Worm (Caenorhabditis elegans): ENCODE results near the gene prx-1.

The prx-1 gene

DNA sequence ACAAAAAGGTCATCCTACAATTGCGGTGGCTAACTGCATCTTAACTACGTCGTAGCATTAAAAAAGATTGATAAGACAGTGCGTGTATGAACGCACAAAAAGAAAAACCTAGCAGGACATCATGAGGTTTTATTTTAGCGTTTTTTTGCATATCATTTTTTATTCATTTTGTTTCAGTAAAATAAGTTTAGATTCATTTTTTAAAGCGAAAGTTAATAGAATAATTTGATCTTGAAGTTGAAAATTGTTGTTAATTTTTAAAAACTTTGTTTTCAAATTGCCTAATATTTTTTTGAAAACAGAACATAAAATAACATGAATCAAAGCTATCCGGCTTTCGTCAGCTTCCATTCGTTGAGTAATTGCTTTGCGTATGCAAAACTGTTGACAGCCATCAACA is at the start of gene prx-1:
Gene prx-1, plus strand, starts transcription at position 301 of the 400 bp plus-strand sequence.
- no peak for TF ChIP-seq snpc-4 (tag; optimal IDR thresholded peaks at IDR 0.05)
- TF ChIP-seq flh-1 (GFP tag; optimal IDR thresholded peaks at IDR 0.05): no peak
- TF ChIP-seq nhr-28 (tag; optimal IDR thresholded peaks at IDR 0.05): no peak
- no peak for TF ChIP-seq mep-1 (tag; optimal IDR thresholded peaks at IDR 0.05)
- no peak for TF ChIP-seq mab-5 (tag; optimal IDR thresholded peaks at IDR 0.05)
- TF ChIP-seq unc-120 (tag; optimal IDR thresholded peaks at IDR 0.05; ENCODE audit: poor library complexity, severe bottlenecking): no peak
- no peak for TF ChIP-seq drap-1 (GFP tag; optimal IDR thresholded peaks at IDR 0.05)
- no peak for TF ChIP-seq nhr-2 (tag; optimal IDR thresholded peaks at IDR 0.05)

DNA sequence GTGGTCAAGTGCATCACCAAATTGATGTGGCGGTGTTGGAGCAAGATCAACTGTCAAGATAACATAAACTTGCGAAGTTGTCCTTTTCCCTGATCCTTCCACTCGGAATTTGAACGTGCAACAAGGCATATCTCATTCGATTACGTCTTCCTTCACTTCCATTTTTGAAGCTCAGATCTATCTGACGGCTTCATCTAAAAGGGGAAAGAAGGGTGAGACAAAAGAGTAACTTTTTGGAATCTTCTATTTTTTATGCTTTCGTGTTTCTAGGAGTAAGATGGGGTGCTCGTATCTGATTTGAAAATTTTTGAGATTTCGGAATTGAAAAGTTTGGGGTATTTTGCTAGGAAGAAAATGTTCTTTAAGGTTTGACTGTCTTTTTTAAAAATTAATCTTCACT is 46.6 kb upstream of the prx-1 start:
- TF ChIP-seq ztf-11 (tag; optimal IDR thresholded peaks at IDR 0.05): no peak
- no peak for TF ChIP-seq blmp-1 (tag; optimal IDR thresholded peaks at IDR 0.05)
- no peak for TF ChIP-seq mls-2 (tag; optimal IDR thresholded peaks at IDR 0.05)
- no peak for TF ChIP-seq ces-1 (GFP tag; optimal IDR thresholded peaks at IDR 0.05)
- no peak for TF ChIP-seq zip-8 (tag; optimal IDR thresholded peaks at IDR 0.05)
- TF ChIP-seq mab-5 (tag; optimal IDR thresholded peaks at IDR 0.05): no peak
- no peak for TF ChIP-seq snpc-4 (tag; optimal IDR thresholded peaks at IDR 0.05)
- TF ChIP-seq bed-3 (GFP tag; optimal IDR thresholded peaks at IDR 0.05): no peak

DNA sequence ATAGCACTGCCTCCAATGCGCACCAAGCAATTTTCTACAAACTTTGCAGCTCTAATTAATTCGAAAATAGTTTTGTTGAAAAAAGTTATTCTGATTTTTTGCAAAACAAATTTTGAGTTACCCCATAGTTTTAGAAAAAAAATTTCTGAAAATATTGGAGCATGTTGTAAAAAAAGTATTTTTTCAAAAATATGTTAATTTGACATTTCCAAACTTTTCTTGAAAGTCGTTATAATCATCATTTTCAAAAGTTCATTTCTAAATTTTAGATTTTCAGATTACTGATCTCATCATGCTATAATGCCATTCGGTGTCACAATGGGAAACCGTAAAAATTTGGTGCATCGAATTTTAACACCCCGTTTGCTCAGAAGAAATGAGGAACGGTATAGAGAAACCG is 45.9 kb upstream of the prx-1 start, which contains the start of gene del-1:
Gene del-1, plus strand, starts transcription at position 301 of the 400 bp plus-strand sequence.
- TF ChIP-seq tbx-8 (GFP tag; optimal IDR thresholded peaks at IDR 0.05) (no peak), ham-2 (GFP tag; optimal IDR thresholded peaks at IDR 0.05) (no peak), mep-1 (tag; optimal IDR thresholded peaks at IDR 0.05) (no peak), zip-8 (tag; optimal IDR thresholded peaks at IDR 0.05) (no peak), lin-32 (GFP tag; optimal IDR thresholded peaks at IDR 0.05) (no peak), nhr-2 (tag; optimal IDR thresholded peaks at IDR 0.05) (no peak), hlh-1 (tag; optimal IDR thresholded peaks at IDR 0.05) (no peak), unc-62 (GFP tag; optimal IDR thresholded peaks at IDR 0.05) (no peak), M03D4.4 (tag; optimal IDR thresholded peaks at IDR 0.05) (no peak), sem-2 (GFP tag; optimal IDR thresholded peaks at IDR 0.05) (no peak), nhr-237 (tag; optimal IDR thresholded peaks at IDR 0.05) (no peak), drap-1 (GFP tag; optimal IDR thresholded peaks at IDR 0.05) (no peak)

DNA sequence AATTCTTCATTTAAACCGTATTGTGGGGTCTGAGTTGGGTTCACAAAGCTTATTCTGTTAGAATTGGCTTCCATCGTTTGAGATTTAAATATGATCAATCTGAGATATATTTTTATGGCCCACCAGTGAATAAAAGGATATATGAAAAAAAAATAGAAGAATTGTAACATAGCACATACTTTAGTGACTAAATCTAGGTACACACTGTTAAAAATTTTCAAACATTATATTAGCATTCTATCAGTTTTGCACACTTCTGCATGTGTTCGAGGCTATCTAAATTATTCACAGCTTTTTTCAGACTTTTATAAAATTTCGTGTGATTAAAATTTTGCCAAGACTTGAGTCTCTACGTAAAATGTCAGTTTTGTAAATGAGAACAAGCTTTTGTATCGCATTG is 32.2 kb upstream of the prx-1 start, which contains the start of gene E02H4.2:
Gene E02H4.2, minus strand, starts transcription at position 101 of the 400 bp plus-strand sequence.
- TF ChIP-seq nhr-2 (tag; optimal IDR thresholded peaks at IDR 0.05) (no peak), lin-13 (tag; optimal IDR thresholded peaks at IDR 0.05) (no peak)

DNA sequence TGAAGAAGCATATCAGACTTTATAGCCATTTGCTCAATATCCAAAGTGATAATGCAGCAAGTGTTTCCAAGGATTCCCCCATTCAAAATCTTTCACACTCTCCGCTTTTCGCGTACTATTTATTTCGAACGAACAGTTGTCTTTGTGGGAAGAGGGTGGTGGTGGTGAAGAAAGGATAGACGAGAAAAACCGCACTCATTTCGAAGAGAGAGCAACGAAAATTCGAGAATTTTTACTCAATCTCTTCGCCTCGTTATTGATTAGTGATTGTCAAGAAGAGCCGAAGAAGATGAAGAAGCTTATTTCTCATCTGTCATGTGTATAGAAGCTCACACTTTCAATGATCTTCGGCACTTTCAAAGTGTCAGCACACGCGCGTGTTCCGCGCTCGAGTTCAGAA is 25.8 kb upstream of the prx-1 start:
- TF ChIP-seq hlh-1 (tag; optimal IDR thresholded peaks at IDR 0.05): peak; percentile 98
- TF ChIP-seq unc-120 (tag; optimal IDR thresholded peaks at IDR 0.05; ENCODE audit: poor library complexity, severe bottlenecking): peak; percentile 85
- no peak for TF ChIP-seq nhr-237 (tag; optimal IDR thresholded peaks at IDR 0.05)
- peak; percentile 82 for TF ChIP-seq unc-62 (GFP tag; optimal IDR thresholded peaks at IDR 0.05)
- peak; percentile 9 for TF ChIP-seq drap-1 (GFP tag; optimal IDR thresholded peaks at IDR 0.05)

DNA sequence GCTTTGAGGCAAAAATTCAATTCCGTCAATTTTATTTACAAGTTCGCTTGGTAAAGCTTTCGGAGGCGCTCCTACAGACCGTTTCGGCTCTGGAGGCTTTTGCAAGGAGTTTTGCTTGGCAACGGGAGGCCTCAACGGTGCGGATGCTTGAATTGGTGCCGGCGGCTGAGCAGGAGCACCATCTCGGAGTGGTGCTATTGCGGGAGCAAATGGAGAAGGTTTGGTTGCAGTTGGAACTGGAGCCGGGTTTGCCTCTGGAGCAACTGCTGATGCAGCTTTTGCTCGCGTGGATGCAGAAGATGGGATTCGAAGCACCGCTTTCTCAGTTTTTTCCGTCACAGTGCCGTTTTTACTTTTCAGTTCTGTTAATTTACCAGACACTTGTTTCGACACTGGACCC is 23.7 kb upstream of the prx-1 start:
- TF ChIP-seq mep-1 (tag; optimal IDR thresholded peaks at IDR 0.05) (no peak), nhr-12 (tag; optimal IDR thresholded peaks at IDR 0.05) (no peak), lsy-2 (tag; optimal IDR thresholded peaks at IDR 0.05) (no peak), mab-5 (tag; optimal IDR thresholded peaks at IDR 0.05) (no peak), lin-32 (GFP tag; optimal IDR thresholded peaks at IDR 0.05) (no peak), unc-39 (tag; optimal IDR thresholded peaks at IDR 0.05) (no peak), nhr-28 (tag; optimal IDR thresholded peaks at IDR 0.05) (no peak), tbx-8 (GFP tag; optimal IDR thresholded peaks at IDR 0.05) (no peak)

DNA sequence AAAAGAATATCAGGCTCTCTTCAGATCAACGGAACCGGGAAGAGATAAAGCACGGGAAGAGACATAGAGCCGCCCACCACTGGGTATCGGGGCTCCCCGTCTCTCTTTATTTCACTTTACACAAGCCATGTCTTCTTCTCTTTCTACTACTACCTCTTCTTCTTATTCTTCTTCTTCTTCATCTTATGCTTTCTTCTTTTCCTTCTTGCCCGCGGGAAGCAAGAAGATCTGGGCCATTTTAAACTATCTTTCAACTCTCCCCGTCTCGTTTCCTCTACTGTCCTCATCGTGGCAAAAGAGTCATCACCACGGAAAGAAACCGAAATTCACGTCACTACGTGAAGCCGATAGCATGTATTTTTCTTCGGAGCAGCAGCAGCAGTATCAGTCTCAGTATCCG is 21.1 kb upstream of the prx-1 start:
- TF ChIP-seq nhr-12 (tag; optimal IDR thresholded peaks at IDR 0.05) (no peak), unc-62 (GFP tag; optimal IDR thresholded peaks at IDR 0.05) (peak; percentile 49), cnd-1 (tag; optimal IDR thresholded peaks at IDR 0.05) (no peak), bed-3 (GFP tag; optimal IDR thresholded peaks at IDR 0.05) (no peak), hlh-1 (tag; optimal IDR thresholded peaks at IDR 0.05) (peak; percentile 18), ceh-43 (GFP tag; optimal IDR thresholded peaks at IDR 0.05) (no peak), lsy-2 (tag; optimal IDR thresholded peaks at IDR 0.05) (peak; percentile 1), unc-120 (tag; optimal IDR thresholded peaks at IDR 0.05; ENCODE audit: poor library complexity, severe bottlenecking) (peak; percentile 93), flh-1 (GFP tag; optimal IDR thresholded peaks at IDR 0.05) (no peak), sptf-1 (tag; optimal IDR thresholded peaks at IDR 0.05) (no peak), unc-39 (tag; optimal IDR thresholded peaks at IDR 0.05) (no peak), nhr-237 (tag; optimal IDR thresholded peaks at IDR 0.05) (no peak), sem-2 (GFP tag; optimal IDR thresholded peaks at IDR 0.05) (no peak), ces-1 (GFP tag; optimal IDR thresholded peaks at IDR 0.05) (no peak), pha-4 (tag; optimal IDR thresholded peaks at IDR 0.05) (no peak)

Measured in whole organism, mixed stage, embryonic.